Worm (Caenorhabditis elegans) whole organism, late embryonic: ENCODE results near the gene irld-59.
A peak's percentile ranks its signal among the peaks of the same experiment; 100 is the strongest.

ENCODE experiments used
- C08G9.2 ChIP-seq: sonication (generic microtip); optimal IDR thresholded peaks from 2 replicates; lab custom pipeline; 2016; ENCODE audit warnings: mild to moderate bottlenecking, missing genetic modification characterization, moderate library complexity, missing compliant biosample characterization
- K09A11.1 ChIP-seq: sonication (generic microtip); optimal IDR thresholded peaks from 2 replicates; lab custom pipeline; 2017; ENCODE audit warnings: antibody characterized with exemption, mild to moderate bottlenecking, missing genetic modification characterization, missing compliant biosample characterization; ENCODE audit not compliant: insufficient read depth
- T23F11.4 ChIP-seq: fragments of 200-800 bp; sonication (Bioruptor generic); optimal IDR thresholded peaks from 2 replicates; lab custom pipeline; 2018; ENCODE audit warnings: mild to moderate bottlenecking, missing genetic modification characterization, missing compliant biosample characterization
- ahr-1 ChIP-seq: sonication (generic microtip); optimal IDR thresholded peaks from 2 replicates; lab custom pipeline; 2016; ENCODE audit warnings: missing genetic modification characterization, missing compliant biosample characterization
- ceh-18 ChIP-seq: sonication (generic microtip); optimal IDR thresholded peaks from 2 replicates; lab custom pipeline; 2016; ENCODE audit warnings: missing genetic modification characterization, missing compliant biosample characterization
- ceh-19 ChIP-seq: fragments of 200-800 bp; sonication (Bioruptor generic); optimal IDR thresholded peaks from 2 replicates; lab custom pipeline; 2018; ENCODE audit warnings: mild to moderate bottlenecking, missing genetic modification characterization, missing compliant biosample characterization
- ceh-22 ChIP-seq: sonication (generic microtip); optimal IDR thresholded peaks from 2 replicates; lab custom pipeline; 2017; ENCODE audit warnings: missing biosample characterization, missing genetic modification characterization
- ceh-24 ChIP-seq: sonication (generic microtip); optimal IDR thresholded peaks from 2 replicates; lab custom pipeline; 2016; ENCODE audit warnings: mild to moderate bottlenecking, missing genetic modification characterization, missing compliant biosample characterization
- ceh-34 ChIP-seq: sonication (generic microtip); optimal IDR thresholded peaks from 2 replicates; lab custom pipeline; 2016; ENCODE audit warnings: mild to moderate bottlenecking, missing genetic modification characterization, missing compliant biosample characterization
- dmd-4 ChIP-seq: sonication (generic microtip); optimal IDR thresholded peaks from 2 replicates; lab custom pipeline; 2016; ENCODE audit warnings: borderline replicate concordance, missing genetic modification characterization, missing compliant biosample characterization
- elt-2 ChIP-seq: sonication (generic microtip); optimal IDR thresholded peaks from 2 replicates; lab custom pipeline; 2016; ENCODE audit warnings: missing genetic modification reagents, missing genetic modification characterization, missing compliant biosample characterization
- ets-4 ChIP-seq: sonication (generic microtip); optimal IDR thresholded peaks from 2 replicates; lab custom pipeline; 2016; ENCODE audit warnings: missing genetic modification characterization, missing compliant biosample characterization
- fax-1 ChIP-seq: sonication (generic microtip); optimal IDR thresholded peaks from 2 replicates; lab custom pipeline; 2016; ENCODE audit warnings: missing genotype, missing genetic modification characterization, missing compliant biosample characterization
- fkh-10 ChIP-seq: fragments of 150-350 bp; optimal IDR thresholded peaks from 2 replicates; lab custom pipeline; 2014; ENCODE audit warnings: missing biosample characterization, missing genetic modification reagents, missing genetic modification characterization
- fkh-6 ChIP-seq: sonication (generic microtip); optimal IDR thresholded peaks from 2 replicates; lab custom pipeline; 2016; ENCODE audit warnings: missing genetic modification characterization, missing compliant biosample characterization
- gmeb-2 ChIP-seq: sonication (generic microtip); optimal IDR thresholded peaks from 2 replicates; lab custom pipeline; 2016; ENCODE audit warnings: missing genetic modification characterization, inconsistent platforms, missing compliant biosample characterization
- lim-6 ChIP-seq: sonication (generic microtip); optimal IDR thresholded peaks from 2 replicates; lab custom pipeline; 2016; ENCODE audit warnings: missing genetic modification characterization, missing compliant biosample characterization
- madf-2 ChIP-seq: sonication (generic microtip); optimal IDR thresholded peaks from 2 replicates; lab custom pipeline; 2017; ENCODE audit warnings: missing genetic modification characterization, missing compliant biosample characterization
- nhr-11 ChIP-seq: fragments of 150-350 bp; optimal IDR thresholded peaks from 2 replicates; lab custom pipeline; 2014; ENCODE audit warnings: missing biosample characterization, missing genetic modification characterization
- ref-2 ChIP-seq: sonication (generic microtip); optimal IDR thresholded peaks from 2 replicates; lab custom pipeline; 2016; ENCODE audit warnings: missing genetic modification characterization, missing compliant biosample characterization
- rnt-1 ChIP-seq: sonication (generic microtip); optimal IDR thresholded peaks from 2 replicates; lab custom pipeline; 2016; ENCODE audit warnings: missing genetic modification characterization, missing compliant biosample characterization
- sox-2 ChIP-seq: fragments of 200-800 bp; sonication (Bioruptor generic); IDR thresholded peaks from 2 replicates; pipeline ENCODE4 v1.3.6; 2022; ENCODE audit warnings: missing genetic modification reagents, missing genetic modification characterization, missing compliant biosample characterization
- sox-4 ChIP-seq: sonication (generic microtip); optimal IDR thresholded peaks from 2 replicates; lab custom pipeline; 2017; ENCODE audit warnings: mild to moderate bottlenecking, missing genetic modification characterization, inconsistent platforms, missing compliant biosample characterization
- syd-9 ChIP-seq: sonication (generic microtip); optimal IDR thresholded peaks from 2 replicates; lab custom pipeline; 2016; ENCODE audit warnings: mild to moderate bottlenecking, missing genetic modification characterization, moderate library complexity, missing compliant biosample characterization
- unc-3 ChIP-seq, 2 experiments: fragments of 200-800 bp in 1 of 2; sonication (Bioruptor generic) in 1 of 2; sonication (generic microtip) in 1 of 2; conservative IDR thresholded peaks in 1 of 2; optimal IDR thresholded peaks in 1 of 2; 2 replicates each; pipeline versions ENCODE4 v1.3.6 to Lab custom; 2016 to 2022; ENCODE audit warnings: missing compliant biosample characterization in 2 of 2, missing genetic modification characterization in 2 of 2, missing genetic modification reagents in 1 of 2
- unc-86 ChIP-seq: sonication (generic microtip); optimal IDR thresholded peaks from 2 replicates; lab custom pipeline; 2016; ENCODE audit warnings: missing genetic modification characterization, missing compliant biosample characterization

irld-59 gene

ce11 chrIV:15381826-15382225, 44.9 kb downstream of the irld-59 start:
- TF ChIP-seq fkh-6 (tag; lab: Kevin White, UChicago) (no peak), syd-9 (tag; lab: Kevin White, UChicago) (no peak), T23F11.4 (GFP tag; lab: Kevin White, UChicago) (no peak), ets-4 (tag; lab: Kevin White, UChicago) (no peak), ceh-22 (tag; lab: Kevin White, UChicago) (no peak), unc-86 (tag; lab: Kevin White, UChicago) (no peak), madf-2 (tag; lab: Kevin White, UChicago) (no peak), ref-2 (tag; lab: Kevin White, UChicago) (no peak)

ce11 chrIV:15382539-15382938, 45.7 kb downstream of the irld-59 start:
- no peak for TF ChIP-seq ceh-34 (tag; lab: Kevin White, UChicago)
- TF ChIP-seq ceh-18 (tag; lab: Kevin White, UChicago) = no peak
- TF ChIP-seq fax-1 (tag; lab: Kevin White, UChicago) = no peak
- no peak for TF ChIP-seq rnt-1 (tag; lab: Kevin White, UChicago)
- TF ChIP-seq dmd-4 = no peak
- no peak for TF ChIP-seq ceh-24 (tag; lab: Kevin White, UChicago)
- TF ChIP-seq ahr-1 (tag; lab: Kevin White, UChicago) = no peak
- TF ChIP-seq fkh-10 (GFP tag; lab: Kevin White, UChicago) = no peak
- no peak for TF ChIP-seq lim-6 (tag; lab: Kevin White, UChicago)
- TF ChIP-seq unc-3 (GFP tag; conservative IDR thresholded peaks at IDR 0.05; lab: Robert Waterston, UW) = no peak
- TF ChIP-seq unc-3 (tag; optimal IDR thresholded peaks at IDR 0.05; lab: Kevin White, UChicago) = no peak
- TF ChIP-seq K09A11.1 = no peak
- TF ChIP-seq nhr-11 = no peak
- no peak for TF ChIP-seq sox-2 (GFP tag; lab: Robert Waterston, UW)
- no peak for TF ChIP-seq sox-4 (tag; lab: Kevin White, UChicago)
- no peak for TF ChIP-seq gmeb-2 (tag; lab: Kevin White, UChicago)
- TF ChIP-seq ceh-19 (GFP tag; lab: Kevin White, UChicago) = no peak

DNA sequence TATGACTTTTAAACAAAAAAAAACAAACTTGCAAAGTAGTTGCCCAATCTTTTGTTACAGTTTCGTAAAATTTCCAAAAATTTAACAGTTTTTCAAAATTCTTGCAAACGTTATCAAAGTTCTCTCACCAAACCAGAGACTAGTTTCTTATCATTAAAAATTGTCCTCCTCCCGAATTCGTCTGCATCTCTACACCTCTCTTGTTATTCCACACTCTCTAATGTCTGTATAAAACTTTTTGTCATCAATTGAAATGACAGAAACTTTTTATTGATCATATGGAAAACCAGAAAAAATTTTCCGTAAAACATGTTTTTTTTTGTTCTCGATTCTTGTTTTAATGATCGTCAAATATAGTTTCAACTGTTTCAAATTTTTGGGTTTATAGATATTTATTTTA, 48.3 kb downstream of the irld-59 start:
- TF ChIP-seq elt-2 (peak; percentile 44), C08G9.2 (tag; lab: Kevin White, UChicago) (no peak)
